Worm (Caenorhabditis elegans) whole organism, L3 larva: Measurements from ENCODE around the gene Y82E9BR.5.

Experiments
- fkh-10 ChIP-seq: sonication (generic microtip); optimal IDR thresholded peaks from 2 replicates; lab custom pipeline; 2017; ENCODE audit warnings: missing biosample characterization, missing genetic modification reagents, missing genetic modification characterization
- ztf-4 ChIP-seq: fragments of 150-350 bp; optimal IDR thresholded peaks from 2 replicates; lab custom pipeline; 2014; ENCODE audit warnings: missing biosample characterization, missing genetic modification characterization

DNA sequence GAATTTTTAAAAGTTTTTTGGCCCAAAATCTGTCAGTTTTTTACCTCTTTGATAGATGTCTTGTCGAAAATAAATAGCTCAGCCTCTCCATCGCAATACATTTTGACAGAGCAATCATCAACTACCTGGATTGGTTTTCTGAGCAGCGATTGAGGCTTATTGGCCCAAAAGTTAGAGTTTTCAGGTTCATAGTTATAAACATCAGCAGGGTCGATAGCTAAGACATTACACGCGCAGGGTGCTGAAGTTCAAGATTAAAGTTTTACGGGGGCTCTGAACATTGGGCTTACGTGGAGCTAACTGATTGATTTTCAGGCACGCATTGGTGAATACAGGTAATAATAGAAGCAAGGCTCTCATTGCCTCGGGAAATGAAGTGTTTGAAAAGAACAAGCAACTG lies 24.5 kb upstream of the Y82E9BR.5 start, which contains the start of gene Y82E9BR.9:
- TF ChIP-seq ztf-4 (tag; lab: Kevin White, UChicago) (no peak), fkh-10 (GFP tag; lab: Kevin White, UChicago) (no peak)
